Worm (Caenorhabditis elegans): ENCODE data around the gene ceh-7.

- TF ChIP-seq lin-11 (tag; optimal IDR thresholded peaks at IDR 0.05), result no peak
- no peak for TF ChIP-seq ama-1 (optimal IDR thresholded peaks at IDR 0.05)
- no peak for TF ChIP-seq pha-4 (tag; optimal IDR thresholded peaks at IDR 0.05)
- TF ChIP-seq ets-4 (tag; optimal IDR thresholded peaks at IDR 0.05), result no peak
- no peak for TF ChIP-seq elt-2 (tag; optimal IDR thresholded peaks at IDR 0.05)
- TF ChIP-seq ceh-19 (GFP tag; optimal IDR thresholded peaks at IDR 0.05), result no peak
These were observed 7.8 kb downstream of the ceh-7 start, which contains the start of gene C34C6.10 for ce11 chrII:8695783-8696182.

Data from whole organism, late embryonic.